Fruit fly (Drosophila melanogaster) whole organism, embryonic: ENCODE results near the gene Dis3.

Source experiments
- CG10274 ChIP-seq: fragments of 200-800 bp; sonication (Bioruptor generic); optimal IDR thresholded peaks from 3 replicates; lab custom pipeline; 2017; ENCODE audit warnings: missing biosample characterization, mild to moderate bottlenecking, missing genetic modification characterization
- CG10462 ChIP-seq: fragments of 200-800 bp; sonication (Bioruptor generic); optimal IDR thresholded peaks from 2 replicates; lab custom pipeline; 2016; ENCODE audit warnings: missing biosample characterization, missing genetic modification characterization
- CG11723 ChIP-seq: fragments of 200-800 bp; sonication (Bioruptor generic); optimal IDR thresholded peaks from 2 replicates; lab custom pipeline; 2017; ENCODE audit warnings: missing biosample characterization, mild to moderate bottlenecking, missing genetic modification characterization
- CG12071 ChIP-seq: fragments of 200-800 bp; sonication (Bioruptor generic); optimal IDR thresholded peaks from 3 replicates; lab custom pipeline; 2018; ENCODE audit warnings: missing biosample characterization, mild to moderate bottlenecking, missing genetic modification characterization
- CG12659 ChIP-seq: fragments of 200-800 bp; sonication (Bioruptor generic); optimal IDR thresholded peaks from 3 replicates; lab custom pipeline; 2017; ENCODE audit warnings: mild to moderate bottlenecking, missing biosample characterization, missing genetic modification reagents, missing genetic modification characterization
- CG13287 ChIP-seq: fragments of 200-800 bp; sonication (Bioruptor generic); IDR thresholded peaks from 2 replicates; pipeline ENCODE4 v1.3.6; 2022; ENCODE audit warnings: missing biosample characterization, missing genetic modification characterization; ENCODE audit not compliant: partially characterized antibody
- CG14441 ChIP-seq: fragments of 200-800 bp; sonication (Bioruptor generic); IDR thresholded peaks from 2 replicates; pipeline ENCODE4 v1.3.6; 2022; ENCODE audit warnings: missing biosample characterization, missing genetic modification characterization
- CG16863 ChIP-seq: fragments of 200-800 bp; sonication (Bioruptor generic); optimal IDR thresholded peaks from 3 replicates; lab custom pipeline; 2016; ENCODE audit warnings: missing biosample characterization, missing genetic modification characterization
- CG18599 ChIP-seq: fragments of 200-800 bp; sonication (Bioruptor generic); optimal IDR thresholded peaks from 3 replicates; lab custom pipeline; 2017; ENCODE audit warnings: missing biosample characterization, missing genetic modification characterization, mild to moderate bottlenecking, moderate library complexity, missing genetic modification reagents
- CG31365 ChIP-seq: fragments of 200-800 bp; sonication (Bioruptor generic); optimal IDR thresholded peaks from 2 replicates; lab custom pipeline; 2018; ENCODE audit warnings: missing biosample characterization, mild to moderate bottlenecking, missing genetic modification characterization
- CG31441 ChIP-seq: fragments of 200-800 bp; sonication (Bioruptor generic); IDR thresholded peaks from 2 replicates; pipeline ENCODE4 v1.3.6; 2022; ENCODE audit warnings: missing biosample characterization, missing genetic modification characterization
- CG32532 ChIP-seq: fragments of 200-800 bp; sonication (Bioruptor generic); IDR thresholded peaks from 2 replicates; pipeline ENCODE4 v1.3.6; 2022; ENCODE audit warnings: missing biosample characterization, missing genetic modification characterization
- CG33557 ChIP-seq: fragments of 200-800 bp; sonication (Bioruptor generic); optimal IDR thresholded peaks from 2 replicates; lab custom pipeline; 2019; ENCODE audit warnings: missing biosample characterization, mild to moderate bottlenecking, missing genetic modification characterization, moderate library complexity
- CG42726 ChIP-seq: fragments of 200-800 bp; sonication (Bioruptor generic); IDR thresholded peaks from 2 replicates; pipeline ENCODE4 v1.3.6; 2022; ENCODE audit warnings: missing biosample characterization, missing genetic modification characterization; ENCODE audit not compliant: partially characterized antibody
- CG4282 ChIP-seq: fragments of 200-800 bp; sonication (Bioruptor generic); optimal IDR thresholded peaks from 2 replicates; lab custom pipeline; 2016; ENCODE audit warnings: missing biosample characterization, missing genetic modification characterization
- CG5953 ChIP-seq: fragments of 200-800 bp; sonication (Bioruptor generic); IDR thresholded peaks from 2 replicates; pipeline ENCODE4 v1.3.6; 2022; ENCODE audit warnings: missing biosample characterization, missing genetic modification characterization
- CG6791 ChIP-seq: fragments of 200-800 bp; sonication (Bioruptor generic); IDR thresholded peaks from 3 replicates; pipeline ENCODE4 v1.3.6; 2022; ENCODE audit warnings: missing biosample characterization, missing genetic modification characterization; ENCODE audit not compliant: partially characterized antibody
- E2f2 ChIP-seq: fragments of 200-800 bp; sonication (Bioruptor generic); IDR thresholded peaks from 2 replicates; pipeline ENCODE4 v1.3.6; 2022; ENCODE audit warnings: missing biosample characterization, missing genetic modification characterization
- Eip74EF ChIP-seq, 2 experiments: fragments of 200-800 bp in 1 of 2; fragments of >200 bp in 1 of 2; sonication (Bioruptor generic) in 1 of 2; optimal IDR thresholded peaks; 2 replicates each; lab custom pipeline; 2017 to 2019; ENCODE audit warnings: missing biosample characterization in 2 of 2, missing genetic modification characterization in 2 of 2, mild to moderate bottlenecking in 1 of 2, moderate library complexity in 1 of 2
- Fer1 ChIP-seq: fragments of 200-800 bp; sonication (Bioruptor generic); optimal IDR thresholded peaks from 2 replicates; lab custom pipeline; 2017; ENCODE audit warnings: missing biosample characterization, mild to moderate bottlenecking, missing genetic modification characterization
- H2.0 ChIP-seq: fragments of 200-800 bp; sonication (Bioruptor generic); IDR thresholded peaks from 2 replicates; pipeline ENCODE4 v1.3.6; 2022; ENCODE audit warnings: missing biosample characterization, missing genetic modification characterization
- Jarid2 ChIP-seq: fragments of 200-800 bp; sonication (Bioruptor generic); optimal IDR thresholded peaks from 3 replicates; lab custom pipeline; 2017; ENCODE audit warnings: mild to moderate bottlenecking, missing biosample characterization, missing genetic modification reagents, missing genetic modification characterization
- Max ChIP-seq: fragments of 200-800 bp; sonication (Bioruptor generic); optimal IDR thresholded peaks from 2 replicates; lab custom pipeline; 2016; ENCODE audit warnings: missing biosample characterization, mild to moderate bottlenecking, missing genetic modification characterization
- NK7.1 ChIP-seq: fragments of 200-800 bp; sonication (Bioruptor generic); optimal IDR thresholded peaks from 3 replicates; lab custom pipeline; 2016; ENCODE audit warnings: missing biosample characterization, missing genetic modification characterization
- NfI ChIP-seq: fragments of 200-800 bp; sonication (Bioruptor generic); optimal IDR thresholded peaks from 3 replicates; lab custom pipeline; 2018; ENCODE audit warnings: missing biosample characterization, mild to moderate bottlenecking, missing genetic modification characterization, moderate library complexity
- Rx ChIP-seq: fragments of 200-800 bp; sonication (Bioruptor generic); IDR thresholded peaks from 2 replicates; pipeline ENCODE4 v1.3.6; 2022; ENCODE audit warnings: missing biosample characterization, missing genetic modification characterization
- Sin3A ChIP-seq: fragments of >200 bp; optimal IDR thresholded peaks from 2 replicates; lab custom pipeline; 2018
- Sry-δ ChIP-seq: fragments of 200-800 bp; sonication (Bioruptor generic); optimal IDR thresholded peaks from 2 replicates; lab custom pipeline; 2016; ENCODE audit warnings: missing biosample characterization, missing genetic modification characterization
- abd-A ChIP-seq: fragments of 200-800 bp; sonication (Bioruptor generic); optimal IDR thresholded peaks from 3 replicates; lab custom pipeline; 2019; ENCODE audit warnings: missing biosample characterization, mild to moderate bottlenecking, missing genetic modification characterization, moderate library complexity
- cas ChIP-seq: fragments of 200-800 bp; sonication (Bioruptor generic); IDR thresholded peaks from 2 replicates; pipeline ENCODE4 v1.3.6; 2022; ENCODE audit warnings: missing biosample characterization, missing genetic modification characterization
- chinmo ChIP-seq: fragments of 200-800 bp; sonication (Bioruptor generic); IDR thresholded peaks from 4 replicates; pipeline ENCODE4 v1.3.6; 2022; ENCODE audit warnings: missing biosample characterization, missing genetic modification characterization; ENCODE audit not compliant: partially characterized antibody
- croc ChIP-seq: fragments of 200-800 bp; sonication (Bioruptor generic); conservative IDR thresholded peaks from 3 replicates; pipeline ENCODE4 v1.3.6; 2022; ENCODE audit warnings: missing biosample characterization, missing genetic modification characterization
- eyg ChIP-seq: fragments of 200-800 bp; sonication (Bioruptor generic); optimal IDR thresholded peaks from 3 replicates; lab custom pipeline; 2016; ENCODE audit warnings: missing biosample characterization, missing genetic modification characterization
- gro ChIP-seq: fragments of 200-800 bp; sonication (Bioruptor generic); optimal IDR thresholded peaks from 2 replicates; lab custom pipeline; 2016; ENCODE audit warnings: missing biosample characterization, missing genetic modification characterization
- hb ChIP-seq: fragments of 200-800 bp; sonication (Bioruptor generic); IDR thresholded peaks from 3 replicates; pipeline ENCODE4 v1.3.6; 2022; ENCODE audit warnings: missing biosample characterization, missing genetic modification characterization; ENCODE audit not compliant: partially characterized antibody
- jigr1 ChIP-seq: fragments of 200-800 bp; sonication (Bioruptor generic); IDR thresholded peaks from 3 replicates; pipeline ENCODE4 v1.3.6; 2022; ENCODE audit warnings: missing biosample characterization, missing genetic modification characterization
- kay ChIP-seq: fragments of 200-800 bp; sonication (Bioruptor generic); optimal IDR thresholded peaks from 2 replicates; lab custom pipeline; 2016; ENCODE audit warnings: missing biosample characterization, missing genetic modification characterization
- ken ChIP-seq: fragments of 200-800 bp; sonication (Bioruptor generic); IDR thresholded peaks from 3 replicates; pipeline ENCODE4 v1.3.6; 2022; ENCODE audit warnings: missing biosample characterization, missing genetic modification characterization
- oc ChIP-seq: fragments of 200-800 bp; sonication (Bioruptor generic); optimal IDR thresholded peaks from 2 replicates; lab custom pipeline; 2018; ENCODE audit warnings: missing biosample characterization, mild to moderate bottlenecking, missing genetic modification characterization, moderate library complexity
- pita ChIP-seq: fragments of 200-800 bp; sonication (Bioruptor generic); optimal IDR thresholded peaks from 2 replicates; lab custom pipeline; 2017; ENCODE audit warnings: missing biosample characterization, mild to moderate bottlenecking, missing genetic modification characterization
- psq ChIP-seq: fragments of 200-800 bp; sonication (Bioruptor generic); optimal IDR thresholded peaks from 2 replicates; lab custom pipeline; 2017; ENCODE audit warnings: missing biosample characterization, missing genetic modification characterization
- salm ChIP-seq: fragments of 200-800 bp; sonication (Bioruptor generic); optimal IDR thresholded peaks from 2 replicates; lab custom pipeline; 2018; ENCODE audit warnings: missing biosample characterization, mild to moderate bottlenecking, missing genetic modification characterization
- sima ChIP-seq: fragments of 200-800 bp; sonication (Bioruptor generic); optimal IDR thresholded peaks from 2 replicates; lab custom pipeline; 2016; ENCODE audit warnings: missing biosample characterization, missing genetic modification characterization
- stwl ChIP-seq: fragments of 200-800 bp; sonication (Bioruptor generic); optimal IDR thresholded peaks from 3 replicates; lab custom pipeline; 2018; ENCODE audit warnings: missing biosample characterization, mild to moderate bottlenecking, missing genetic modification characterization, moderate library complexity
- sug ChIP-seq: fragments of 200-800 bp; optimal IDR thresholded peaks from 2 replicates; lab custom pipeline; 2019; ENCODE audit warnings: missing biosample characterization, mild to moderate bottlenecking, missing genetic modification characterization, moderate library complexity
- tgo ChIP-seq: fragments of 200-800 bp; sonication (Bioruptor generic); IDR thresholded peaks from 3 replicates; pipeline ENCODE4 v1.3.6; 2022; ENCODE audit warnings: missing biosample characterization, missing genetic modification characterization
- vnd ChIP-seq: fragments of 200-800 bp; sonication (Bioruptor generic); IDR thresholded peaks from 3 replicates; pipeline ENCODE4 v1.3.6; 2022; ENCODE audit warnings: missing biosample characterization, missing genetic modification characterization; ENCODE audit not compliant: partially characterized antibody
- wek ChIP-seq: fragments of 200-800 bp; sonication (Bioruptor generic); optimal IDR thresholded peaks from 3 replicates; lab custom pipeline; 2018; ENCODE audit warnings: missing biosample characterization, mild to moderate bottlenecking, missing genetic modification characterization, moderate library complexity
- yki ChIP-seq: fragments of >200 bp; optimal IDR thresholded peaks from 3 replicates; lab custom pipeline; 2018

The Dis3 gene

DNA sequence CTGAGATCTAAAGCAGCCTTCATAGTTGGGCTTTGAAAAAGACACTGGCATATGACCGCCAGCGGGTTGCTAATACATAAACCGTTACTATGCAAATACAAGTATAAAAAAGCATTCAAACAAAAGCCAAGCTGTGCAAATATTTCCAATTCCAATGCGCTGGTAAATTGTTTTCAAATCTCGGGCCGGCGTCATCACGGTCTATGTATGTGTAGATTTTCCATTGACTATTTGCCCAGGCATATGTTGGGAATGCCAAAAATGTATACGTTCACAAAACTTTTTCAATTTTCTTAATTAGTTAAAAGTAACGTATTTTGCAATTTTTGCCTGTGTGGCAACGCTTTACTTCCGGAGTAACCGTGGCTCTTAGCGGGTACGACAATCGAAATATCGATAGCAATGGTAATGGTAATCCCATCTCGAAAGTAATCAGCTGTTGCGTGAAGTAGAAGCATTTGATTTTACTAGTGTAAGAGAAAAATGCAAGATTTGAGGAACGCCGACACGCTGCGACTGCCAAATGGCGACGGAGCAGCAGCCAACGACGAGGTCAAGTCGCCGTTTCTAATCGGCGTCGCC lies 43.4 kb upstream of the Dis3 start, which contains the start of the genes CG34290 and Uck (continued):
- TF ChIP-seq hb (GFP tag; lab: Robert Waterston, UW), result peak; percentile 62; the same call in 2 of the 3 replicates
- TF ChIP-seq psq (GFP tag; lab: Kevin White, UChicago), result peak; percentile 48
- TF ChIP-seq NfI (GFP tag; lab: Kevin White, UChicago), result peak; percentile 92
- TF ChIP-seq croc (GFP tag; lab: Robert Waterston, UW), result no peak
- peak; percentile 62 for TF ChIP-seq salm (tag; lab: Kevin White, UChicago)
- TF ChIP-seq Sin3A (lab: Kevin White, UChicago), result peak; percentile 62
- peak; percentile 80 for TF ChIP-seq eyg (GFP tag; lab: Kevin White, UChicago)
- TF ChIP-seq CG11723 (GFP tag; lab: Kevin White, UChicago), result peak; percentile 76
- peak; percentile 65 for TF ChIP-seq CG16863
- peak; percentile 48 for TF ChIP-seq oc (tag; lab: Kevin White, UChicago)
- no peak for TF ChIP-seq pita
- TF ChIP-seq CG12071 (GFP tag; lab: Kevin White, UChicago), result peak; percentile 85
- TF ChIP-seq CG14441, result peak; percentile 50; the same call in 1 of the 2 replicates
- peak; percentile 65 for TF ChIP-seq CG4282 (GFP tag; lab: Kevin White, UChicago)
- TF ChIP-seq chinmo (GFP tag; lab: Robert Waterston, UW), result peak; percentile 86; the same call in 3 of the 4 replicates
- TF ChIP-seq CG32532 (GFP tag; lab: Robert Waterston, UW), result peak; percentile 78
- peak; percentile 74 for TF ChIP-seq E2f2 (GFP tag; lab: Robert Waterston, UW)
- peak; percentile 90 for TF ChIP-seq gro (GFP tag; lab: Kevin White, UChicago)
- peak; percentile 81 for TF ChIP-seq wek (GFP tag; lab: Kevin White, UChicago)
- TF ChIP-seq vnd (GFP tag; lab: Robert Waterston, UW), result peak; percentile 54; the same call in 1 of the 3 replicates
- TF ChIP-seq CG6791 (GFP tag; lab: Robert Waterston, UW), result peak; percentile 83
- TF ChIP-seq CG31365 (tag; lab: Kevin White, UChicago), result peak; percentile 65
- peak; percentile 69 for TF ChIP-seq Max (GFP tag; lab: Kevin White, UChicago)
- peak; percentile 43 for TF ChIP-seq sima
- TF ChIP-seq CG5953 (GFP tag; lab: Robert Waterston, UW), result peak; percentile 48; the same call in 1 of the 2 replicates
- peak; percentile 68 for TF ChIP-seq CG10274
- TF ChIP-seq Rx (GFP tag; lab: Robert Waterston, UW), result peak; percentile 39; the same call in 1 of the 2 replicates
- peak; percentile 77 for TF ChIP-seq sug (tag; lab: Kevin White, UChicago)
- TF ChIP-seq yki, result no peak
- TF ChIP-seq NK7.1 (GFP tag; lab: Kevin White, UChicago), result peak; percentile 84
- TF ChIP-seq CG12659 (GFP tag; lab: Kevin White, UChicago), result peak; percentile 91
- TF ChIP-seq Fer1 (GFP tag; lab: Kevin White, UChicago), result peak; percentile 92
- TF ChIP-seq CG18599 (GFP tag; lab: Kevin White, UChicago), result peak; percentile 88
- peak; percentile 58 for TF ChIP-seq Jarid2 (GFP tag; lab: Kevin White, UChicago)
- peak; percentile 66; the same call in 2 of the 3 replicates for TF ChIP-seq ken
- peak; percentile 91 for TF ChIP-seq stwl
- TF ChIP-seq CG31441 (GFP tag; lab: Robert Waterston, UW), result peak; percentile 79
- TF ChIP-seq CG33557 (GFP tag; lab: Kevin White, UChicago), result peak; percentile 70
- no peak for TF ChIP-seq CG10462 (GFP tag; lab: Kevin White, UChicago)
- 0 out of 2 replicates have a peak, but pooled peaks have one; percentile 12 for TF ChIP-seq cas (GFP tag; lab: Robert Waterston, UW)
- TF ChIP-seq Eip74EF (GFP tag; optimal IDR thresholded peaks at IDR 0.05; lab: Kevin White, UChicago), result peak in 1 of 2 experiments; percentile 73
- TF ChIP-seq CG13287 (GFP tag; lab: Robert Waterston, UW), result peak; percentile 94
- peak; percentile 75 for TF ChIP-seq CG42726
- TF ChIP-seq abd-A, result no peak
- no peak for TF ChIP-seq jigr1 (GFP tag; lab: Robert Waterston, UW)
- TF ChIP-seq kay (GFP tag; lab: Kevin White, UChicago), result no peak
- peak; percentile 56 for TF ChIP-seq H2.0 (GFP tag; lab: Robert Waterston, UW)
- peak; percentile 97 for TF ChIP-seq Sry-δ (GFP tag; lab: Kevin White, UChicago)
- TF ChIP-seq tgo (GFP tag; lab: Robert Waterston, UW), result peak; percentile 55; the same call in 2 of the 3 replicates
